Fruit fly (Drosophila melanogaster) whole organism, pupa: Measurements from ENCODE around the gene CG33995.

Experiments used
- CG10348 ChIP-seq: fragments of 200-800 bp; sonication (Bioruptor generic); IDR thresholded peaks from 2 replicates; pipeline ENCODE4 v1.3.6; 2022; ENCODE audit warnings: missing biosample characterization, missing genetic modification characterization
- CG12605 ChIP-seq: fragments of 200-800 bp; sonication (Bioruptor generic); IDR thresholded peaks from 2 replicates; pipeline ENCODE4 v1.3.6; 2022; ENCODE audit warnings: missing biosample characterization, missing genetic modification characterization
- CG14655 ChIP-seq: fragments of 200-800 bp; sonication (Bioruptor generic); optimal IDR thresholded peaks from 3 replicates; lab custom pipeline; 2017; ENCODE audit warnings: mild to moderate bottlenecking, missing biosample characterization, missing genetic modification reagents, missing genetic modification characterization
- CG15710 ChIP-seq: fragments of 200-800 bp; sonication (Bioruptor generic); optimal IDR thresholded peaks from 2 replicates; lab custom pipeline; 2018; ENCODE audit warnings: missing biosample characterization, mild to moderate bottlenecking, missing genetic modification characterization, moderate library complexity
- CG32121 ChIP-seq: fragments of 200-800 bp; sonication (Bioruptor generic); IDR thresholded peaks from 2 replicates; pipeline ENCODE4 v1.3.6; 2022; ENCODE audit warnings: missing biosample characterization, missing genetic modification characterization
- CG4496 ChIP-seq: fragments of 200-800 bp; sonication (Bioruptor generic); IDR thresholded peaks from 3 replicates; pipeline ENCODE4 v1.3.6; 2022; ENCODE audit warnings: missing biosample characterization, missing genetic modification characterization
- CG8159 ChIP-seq: fragments of 200-800 bp; sonication (Bioruptor generic); optimal IDR thresholded peaks from 3 replicates; lab custom pipeline; 2018; ENCODE audit warnings: missing biosample characterization, mild to moderate bottlenecking, missing genetic modification characterization, moderate library complexity
- CG9948 ChIP-seq: fragments of 200-800 bp; sonication (Bioruptor generic); optimal IDR thresholded peaks from 2 replicates; lab custom pipeline; 2018; ENCODE audit warnings: missing biosample characterization, mild to moderate bottlenecking, missing genetic modification characterization, moderate library complexity
- D1 ChIP-seq: fragments of 200-800 bp; sonication (Bioruptor generic); optimal IDR thresholded peaks from 2 replicates; lab custom pipeline; 2018; ENCODE audit warnings: missing biosample characterization, mild to moderate bottlenecking, missing genetic modification characterization, moderate library complexity
- Pif1A ChIP-seq: fragments of 200-800 bp; sonication (Bioruptor generic); optimal IDR thresholded peaks from 3 replicates; lab custom pipeline; 2016; ENCODE audit warnings: missing biosample characterization, missing genetic modification characterization
- Pif1B ChIP-seq: fragments of 200-800 bp; sonication (Bioruptor generic); optimal IDR thresholded peaks from 3 replicates; lab custom pipeline; 2016; ENCODE audit warnings: missing biosample characterization, missing genetic modification characterization
- gl ChIP-seq: fragments of 200-800 bp; sonication (Bioruptor generic); optimal IDR thresholded peaks from 2 replicates; lab custom pipeline; 2018; ENCODE audit warnings: missing biosample characterization, mild to moderate bottlenecking, missing genetic modification characterization
- rn ChIP-seq: fragments of 200-800 bp; sonication (Bioruptor generic); IDR thresholded peaks from 2 replicates; pipeline ENCODE4 v1.3.6; 2022; ENCODE audit warnings: missing biosample characterization, missing genetic modification characterization

dm6 chr2L:5007256-5007655 lies 35.8 kb upstream of the CG33995 start:
- TF ChIP-seq CG32121 (GFP tag; lab: Robert Waterston, UW): no peak
- TF ChIP-seq CG10348: no peak
- TF ChIP-seq rn (GFP tag; lab: Robert Waterston, UW): no peak
- peak; percentile 0 for TF ChIP-seq CG8159 (tag; lab: Kevin White, UChicago)
- TF ChIP-seq CG14655: no peak
- TF ChIP-seq gl (tag; lab: Kevin White, UChicago): no peak
- no peak for TF ChIP-seq Pif1B
- no peak for TF ChIP-seq Pif1A (GFP tag; lab: Kevin White, UChicago)
- no peak for TF ChIP-seq CG12605
- TF ChIP-seq CG9948 (tag; lab: Kevin White, UChicago): no peak
- no peak for TF ChIP-seq CG4496 (GFP tag; lab: Robert Waterston, UW)
- TF ChIP-seq CG15710: no peak
- TF ChIP-seq D1 (tag; lab: Kevin White, UChicago): no peak
